Worm (Caenorhabditis elegans) whole organism, L1 larva: ENCODE results near the gene R09E10.5.

ENCODE experiments used
- alr-1 ChIP-seq: fragments of 200-800 bp; sonication (Bioruptor generic); optimal IDR thresholded peaks from 2 replicates; lab custom pipeline; 2018; ENCODE audit warnings: borderline replicate concordance, mild to moderate bottlenecking, missing genetic modification characterization, missing compliant biosample characterization
- ama-1 ChIP-seq: fragments of 150-350 bp; optimal IDR thresholded peaks from 2 replicates; lab custom pipeline; 2014
- fkh-10 ChIP-seq: sonication (generic microtip); optimal IDR thresholded peaks from 2 replicates; lab custom pipeline; 2017; ENCODE audit warnings: missing biosample characterization, missing genetic modification reagents, missing genetic modification characterization
- fos-1 ChIP-seq: fragments of 150-350 bp; optimal IDR thresholded peaks from 2 replicates; lab custom pipeline; 2014; ENCODE audit warnings: missing biosample characterization, missing genetic modification characterization
- hpl-2 ChIP-seq: fragments of 150-350 bp; optimal IDR thresholded peaks from 2 replicates; lab custom pipeline; 2014; ENCODE audit warnings: missing biosample characterization, missing genetic modification reagents, missing genetic modification characterization
- lin-39 ChIP-seq: fragments of 150-350 bp; optimal IDR thresholded peaks from 2 replicates; lab custom pipeline; 2014; ENCODE audit warnings: missing biosample characterization, missing genetic modification reagents, missing genetic modification characterization
- lir-3 ChIP-seq: sonication (generic microtip); optimal IDR thresholded peaks from 2 replicates; lab custom pipeline; 2016; ENCODE audit warnings: mild to moderate bottlenecking, missing genetic modification characterization, moderate library complexity, missing compliant biosample characterization; ENCODE audit not compliant: poor library complexity
- lsy-2 ChIP-seq, 2 experiments: fragments of 150-350 bp; optimal IDR thresholded peaks; 2 replicates each; lab custom pipeline; 2014; ENCODE audit warnings: missing biosample characterization in 2 of 2, missing genetic modification characterization in 2 of 2
- mep-1 ChIP-seq: fragments of 150-350 bp; optimal IDR thresholded peaks from 2 replicates; lab custom pipeline; 2014; ENCODE audit warnings: missing biosample characterization, missing genetic modification characterization
- nhr-11 ChIP-seq: fragments of 150-350 bp; optimal IDR thresholded peaks from 2 replicates; lab custom pipeline; 2014; ENCODE audit warnings: missing biosample characterization, missing genetic modification characterization
- nhr-12 ChIP-seq: sonication (generic microtip); optimal IDR thresholded peaks from 2 replicates; lab custom pipeline; 2017; ENCODE audit warnings: missing biosample characterization, missing genetic modification characterization
- unc-62 ChIP-seq: fragments of 150-350 bp; optimal IDR thresholded peaks from 2 replicates; lab custom pipeline; 2014; ENCODE audit warnings: missing biosample characterization, missing genetic modification reagents, missing genetic modification characterization
- xbp-1 ChIP-seq: sonication (generic microtip); optimal IDR thresholded peaks from 2 replicates; lab custom pipeline; 2016; ENCODE audit warnings: missing genetic modification characterization, missing compliant biosample characterization

- TF ChIP-seq fos-1 (tag; lab: Kevin White, UChicago) (no peak), fkh-10 (no peak), ama-1 (lab: Kevin White, UChicago) (no peak), nhr-11 (tag; lab: Kevin White, UChicago) (no peak), lsy-2 (tag; optimal IDR thresholded peaks at IDR 0.05; lab: Kevin White, UChicago) (no peak), lir-3 (tag; lab: Kevin White, UChicago) (no peak), nhr-12 (tag; lab: Kevin White, UChicago) (no peak), mep-1 (no peak), lin-39 (no peak), alr-1 (no peak), xbp-1 (tag; lab: Kevin White, UChicago) (no peak), unc-62 (GFP tag; lab: Kevin White, UChicago) (no peak), hpl-2 (GFP tag; lab: Kevin White, UChicago) (no peak)
These were observed 27.1 kb downstream of the R09E10.5 start for ce11 chrIV:10275050-10275449.
